Fruit fly (Drosophila melanogaster) whole organism, adult: ENCODE measurements around the gene Pvf2.

Source experiments
- CG11617 ChIP-seq: fragments of 200-800 bp; sonication (Bioruptor generic); optimal IDR thresholded peaks from 2 replicates; lab custom pipeline; 2017; ENCODE audit warnings: mild to moderate bottlenecking, missing biosample characterization, missing genetic modification reagents, missing genetic modification characterization
- CG12768 ChIP-seq: fragments of 200-800 bp; sonication (Bioruptor generic); optimal IDR thresholded peaks from 2 replicates; lab custom pipeline; 2017; ENCODE audit warnings: missing biosample characterization, missing genetic modification characterization, mild to moderate bottlenecking, moderate library complexity, missing genetic modification reagents
- CG14711 ChIP-seq: fragments of 200-800 bp; sonication (Bioruptor generic); optimal IDR thresholded peaks from 2 replicates; lab custom pipeline; 2018; ENCODE audit warnings: missing biosample characterization, mild to moderate bottlenecking, missing genetic modification characterization, moderate library complexity
- CG1620 ChIP-seq: fragments of 200-800 bp; sonication (Bioruptor generic); optimal IDR thresholded peaks from 2 replicates; lab custom pipeline; 2016; ENCODE audit warnings: missing biosample characterization, missing genetic modification characterization
- CG33017 ChIP-seq: fragments of 200-800 bp; sonication (Bioruptor generic); optimal IDR thresholded peaks from 2 replicates; lab custom pipeline; 2018; ENCODE audit warnings: missing biosample characterization, mild to moderate bottlenecking, missing genetic modification characterization, moderate library complexity
- CG5204 ChIP-seq: fragments of 200-800 bp; sonication (Bioruptor generic); optimal IDR thresholded peaks from 2 replicates; lab custom pipeline; 2016; ENCODE audit warnings: missing biosample characterization, missing genetic modification characterization
- CG7045 ChIP-seq: fragments of 200-800 bp; sonication (Bioruptor generic); optimal IDR thresholded peaks from 2 replicates; lab custom pipeline; 2017; ENCODE audit warnings: missing biosample characterization, mild to moderate bottlenecking, missing genetic modification characterization
- CG7101 ChIP-seq: fragments of 200-800 bp; sonication (Bioruptor generic); optimal IDR thresholded peaks from 2 replicates; lab custom pipeline; 2018; ENCODE audit warnings: missing biosample characterization, mild to moderate bottlenecking, missing genetic modification characterization, moderate library complexity
- Clk ChIP-seq: fragments of 200-800 bp; sonication (Bioruptor generic); optimal IDR thresholded peaks from 2 replicates; lab custom pipeline; 2017; ENCODE audit warnings: missing biosample characterization, missing genetic modification characterization
- Crg-1 ChIP-seq: fragments of 200-800 bp; sonication (Bioruptor generic); optimal IDR thresholded peaks from 2 replicates; lab custom pipeline; 2016; ENCODE audit warnings: missing biosample characterization, missing genetic modification characterization
- Hr96 ChIP-seq: fragments of 200-800 bp; sonication (Bioruptor generic); optimal IDR thresholded peaks from 2 replicates; lab custom pipeline; 2016; ENCODE audit warnings: missing biosample characterization, missing genetic modification characterization
- Mnt ChIP-seq: fragments of 200-800 bp; sonication (Bioruptor generic); optimal IDR thresholded peaks from 2 replicates; lab custom pipeline; 2016; ENCODE audit warnings: missing biosample characterization, mild to moderate bottlenecking, missing genetic modification characterization
- bab1 ChIP-seq: fragments of 200-800 bp; sonication (Bioruptor generic); optimal IDR thresholded peaks from 3 replicates; lab custom pipeline; 2019; ENCODE audit warnings: missing biosample characterization, mild to moderate bottlenecking, missing genetic modification characterization, moderate library complexity
- cic ChIP-seq: fragments of 200-800 bp; sonication (Bioruptor generic); optimal IDR thresholded peaks from 2 replicates; lab custom pipeline; 2017; ENCODE audit warnings: missing biosample characterization, mild to moderate bottlenecking, missing genetic modification characterization, moderate library complexity
- cnc ChIP-seq, 2 experiments: fragments of >200 bp; optimal IDR thresholded peaks; 2 replicates each; lab custom pipeline; 2017
- kay ChIP-seq: fragments of 200-800 bp; sonication (Bioruptor generic); peaks from one replicate; lab custom pipeline; 2016; ENCODE audit warnings: missing biosample characterization, missing genetic modification characterization, borderline replicate concordance
- ovo ChIP-seq: fragments of 200-800 bp; sonication (Bioruptor generic); optimal IDR thresholded peaks from 2 replicates; lab custom pipeline; 2016; ENCODE audit warnings: missing biosample characterization, missing genetic modification characterization
- pad ChIP-seq: fragments of 200-800 bp; sonication (Bioruptor generic); optimal IDR thresholded peaks from 3 replicates; lab custom pipeline; 2017; ENCODE audit warnings: missing biosample characterization, missing genetic modification characterization, mild to moderate bottlenecking, moderate library complexity, missing genetic modification reagents
- tj ChIP-seq: fragments of 200-800 bp; sonication (Bioruptor generic); optimal IDR thresholded peaks from 3 replicates; lab custom pipeline; 2017; ENCODE audit warnings: missing biosample characterization, mild to moderate bottlenecking, missing genetic modification characterization, moderate library complexity
- toe ChIP-seq: fragments of 200-800 bp; sonication (Bioruptor generic); optimal IDR thresholded peaks from 2 replicates; lab custom pipeline; 2016; ENCODE audit warnings: missing biosample characterization, missing genetic modification characterization

Pvf2 gene

DNA sequence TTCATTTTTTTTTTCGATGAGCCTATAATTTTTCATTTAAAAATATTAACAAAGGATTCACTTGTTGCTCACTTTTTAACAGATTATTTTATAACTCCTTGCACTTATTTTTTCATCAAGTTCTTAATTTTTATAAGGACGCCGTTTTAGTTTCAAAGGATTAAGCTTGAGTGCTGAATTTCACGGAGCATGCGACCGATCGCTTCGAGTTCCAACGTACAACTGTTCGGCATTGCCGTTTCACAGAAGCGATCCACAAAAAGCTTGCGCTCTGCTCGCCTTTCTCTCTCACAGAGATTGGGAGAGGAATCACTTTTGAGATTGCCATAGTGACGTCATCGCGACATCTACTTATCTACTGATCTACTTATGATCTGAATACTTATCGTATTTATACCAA is at the start of gene Pvf2:
Pvf2 (minus strand) TSS at position 226 of the 400 bp plus-strand sequence.
- TF ChIP-seq Hr96 (GFP tag; lab: Kevin White, UChicago) (no peak), cnc (optimal IDR thresholded peaks at IDR 0.05; lab: Kevin White, UChicago) (no peak), CG7101 (tag; lab: Kevin White, UChicago) (no peak), CG14711 (tag; lab: Kevin White, UChicago) (no peak), CG5204 (GFP tag; lab: Kevin White, UChicago) (no peak)

- TF ChIP-seq pad (GFP tag; lab: Kevin White, UChicago), result peak; percentile 85
- no peak for TF ChIP-seq cnc (optimal IDR thresholded peaks at IDR 0.05; lab: Kevin White, UChicago)
Observed at dm6 chr2L:7133506-7134270, 49.3 kb upstream of the Pvf2 start.

DNA sequence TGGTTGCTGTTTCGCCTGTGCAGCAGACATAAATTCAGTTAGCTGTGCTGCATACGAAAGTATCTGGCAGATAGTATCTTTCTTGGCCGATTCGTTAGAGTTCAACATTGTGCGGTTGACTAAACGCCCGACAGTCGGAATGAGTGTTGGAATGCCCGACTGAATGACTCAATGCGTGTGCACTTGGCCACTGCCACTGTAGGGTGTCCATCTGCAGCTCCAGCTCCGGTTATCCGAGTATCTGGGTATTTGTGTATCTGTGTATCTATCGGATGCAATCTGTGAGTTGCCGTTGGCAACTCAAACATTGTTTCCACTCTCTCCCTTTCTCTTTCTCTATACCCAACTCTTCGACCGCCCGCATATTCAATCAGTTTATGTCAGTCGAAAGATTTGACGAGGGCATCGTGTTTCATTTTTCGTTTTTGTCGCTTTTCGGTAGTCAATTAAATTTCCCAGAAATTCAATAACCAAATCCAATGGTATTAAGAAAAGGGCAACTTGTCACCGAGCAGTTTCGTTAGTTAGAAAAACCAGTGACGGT is 40.8 kb upstream of the Pvf2 start:
- TF ChIP-seq CG1620 (GFP tag; lab: Kevin White, UChicago), result no peak
- TF ChIP-seq Clk (GFP tag; lab: Kevin White, UChicago), result no peak
- TF ChIP-seq cic (GFP tag; lab: Kevin White, UChicago), result no peak
- no peak for TF ChIP-seq CG5204 (GFP tag; lab: Kevin White, UChicago)
- TF ChIP-seq toe (GFP tag; lab: Kevin White, UChicago), result no peak
- no peak for TF ChIP-seq Hr96 (GFP tag; lab: Kevin White, UChicago)
- no peak for TF ChIP-seq CG7045
- no peak for TF ChIP-seq Crg-1 (GFP tag; lab: Kevin White, UChicago)
- TF ChIP-seq cnc (optimal IDR thresholded peaks at IDR 0.05; lab: Kevin White, UChicago), result no peak
- no peak for TF ChIP-seq bab1 (GFP tag; lab: Kevin White, UChicago)

DNA sequence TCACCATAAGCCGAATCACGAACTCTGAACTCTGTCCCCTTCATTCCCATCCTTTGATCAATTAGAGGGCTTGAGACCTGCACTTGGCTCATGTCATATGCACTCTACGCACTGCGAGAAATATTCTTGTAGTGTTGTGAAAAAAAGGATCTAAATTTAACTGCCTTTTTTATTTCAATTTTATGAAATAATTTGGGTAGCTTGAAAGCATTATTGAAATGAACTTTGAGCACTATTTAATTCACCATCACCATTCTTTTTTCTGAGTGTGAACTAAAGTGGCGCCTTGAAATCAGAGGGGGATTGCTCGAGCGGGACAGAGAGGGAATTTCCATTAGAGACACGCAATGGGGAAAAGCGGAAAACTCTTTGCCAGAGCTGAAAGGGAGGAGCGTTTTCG is 39.3 kb upstream of the Pvf2 start:
- no peak for TF ChIP-seq cnc (optimal IDR thresholded peaks at IDR 0.05; lab: Kevin White, UChicago)
- no peak for TF ChIP-seq toe (GFP tag; lab: Kevin White, UChicago)
- TF ChIP-seq CG5204 (GFP tag; lab: Kevin White, UChicago), result no peak
- no peak for TF ChIP-seq cic (GFP tag; lab: Kevin White, UChicago)
- TF ChIP-seq bab1 (GFP tag; lab: Kevin White, UChicago), result no peak
- TF ChIP-seq CG14711 (tag; lab: Kevin White, UChicago), result no peak
- TF ChIP-seq CG33017 (tag; lab: Kevin White, UChicago), result no peak
- TF ChIP-seq Hr96 (GFP tag; lab: Kevin White, UChicago), result no peak

DNA sequence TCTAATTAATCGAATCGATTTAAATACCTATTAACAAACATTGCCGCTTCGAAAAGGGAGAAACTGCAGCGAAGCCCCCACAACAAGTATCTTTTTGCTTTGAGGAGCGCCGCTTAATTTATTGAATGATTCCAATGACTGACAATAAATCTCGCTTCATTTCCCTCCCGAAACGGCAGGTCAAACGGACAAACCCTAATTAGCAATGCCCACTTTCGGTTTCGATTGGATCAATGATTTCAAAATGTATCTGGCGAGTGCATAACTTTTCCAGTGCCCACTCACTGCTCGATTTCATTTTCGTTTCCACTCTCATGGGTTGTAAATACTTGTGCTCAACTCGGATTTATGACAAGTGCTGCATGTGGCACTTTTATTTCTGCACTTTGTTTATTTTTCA is 38.4 kb upstream of the Pvf2 start:
- no peak for TF ChIP-seq bab1 (GFP tag; lab: Kevin White, UChicago)
- no peak for TF ChIP-seq Crg-1 (GFP tag; lab: Kevin White, UChicago)
- TF ChIP-seq cic (GFP tag; lab: Kevin White, UChicago), result no peak
- no peak for TF ChIP-seq CG7045
- TF ChIP-seq tj (GFP tag; lab: Kevin White, UChicago), result no peak
- no peak for TF ChIP-seq CG33017 (tag; lab: Kevin White, UChicago)
- TF ChIP-seq pad (GFP tag; lab: Kevin White, UChicago), result no peak
- no peak for TF ChIP-seq Hr96 (GFP tag; lab: Kevin White, UChicago)
- TF ChIP-seq CG14711 (tag; lab: Kevin White, UChicago), result no peak
- no peak for TF ChIP-seq cnc (optimal IDR thresholded peaks at IDR 0.05; lab: Kevin White, UChicago)
- TF ChIP-seq CG5204 (GFP tag; lab: Kevin White, UChicago), result no peak
- no peak for TF ChIP-seq toe (GFP tag; lab: Kevin White, UChicago)
- TF ChIP-seq ovo, result no peak
- TF ChIP-seq Clk (GFP tag; lab: Kevin White, UChicago), result no peak
- TF ChIP-seq kay (GFP tag; lab: Kevin White, UChicago), result no peak
- TF ChIP-seq CG1620 (GFP tag; lab: Kevin White, UChicago), result no peak
- TF ChIP-seq CG12768 (GFP tag; lab: Kevin White, UChicago), result no peak

DNA sequence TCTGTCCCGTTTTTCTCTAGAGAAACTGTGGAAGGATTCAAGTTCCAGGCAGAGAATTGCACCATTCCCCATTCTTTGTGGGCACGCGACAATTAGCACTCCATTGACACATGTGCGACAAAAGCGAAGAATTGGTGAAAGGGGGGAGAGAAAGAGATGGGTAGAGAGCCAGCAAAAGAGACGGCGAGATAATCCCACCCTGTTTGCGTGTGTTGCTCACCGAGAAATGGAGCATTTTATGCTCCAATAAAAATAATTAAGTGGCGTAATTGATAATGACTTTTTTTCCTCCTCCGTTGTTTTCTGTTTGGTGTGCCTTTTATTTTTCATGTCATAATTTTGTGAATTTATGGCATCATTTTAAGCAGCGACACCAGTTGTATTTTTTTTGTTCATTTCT is 36.6 kb upstream of the Pvf2 start:
- TF ChIP-seq Crg-1 (GFP tag; lab: Kevin White, UChicago) (no peak), tj (GFP tag; lab: Kevin White, UChicago) (no peak), CG1620 (GFP tag; lab: Kevin White, UChicago) (no peak), cnc (optimal IDR thresholded peaks at IDR 0.05; lab: Kevin White, UChicago) (no peak), CG5204 (GFP tag; lab: Kevin White, UChicago) (no peak), CG14711 (tag; lab: Kevin White, UChicago) (no peak), cic (GFP tag; lab: Kevin White, UChicago) (no peak), Mnt (GFP tag; lab: Kevin White, UChicago) (no peak), pad (GFP tag; lab: Kevin White, UChicago) (no peak), bab1 (GFP tag; lab: Kevin White, UChicago) (no peak), CG11617 (GFP tag; lab: Kevin White, UChicago) (no peak), CG12768 (GFP tag; lab: Kevin White, UChicago) (no peak), CG7101 (tag; lab: Kevin White, UChicago) (no peak), ovo (no peak), toe (GFP tag; lab: Kevin White, UChicago) (no peak), Clk (GFP tag; lab: Kevin White, UChicago) (no peak), CG7045 (no peak), CG33017 (tag; lab: Kevin White, UChicago) (no peak), kay (GFP tag; lab: Kevin White, UChicago) (no peak), Hr96 (GFP tag; lab: Kevin White, UChicago) (no peak)
